Fruit fly (Drosophila melanogaster) whole organism, pupa: ENCODE measurements around the gene CG10283.

Experiments used
- CG10348 ChIP-seq: fragments of 200-800 bp; sonication (Bioruptor generic); IDR thresholded peaks from 2 replicates; pipeline ENCODE4 v1.3.6; 2022; ENCODE audit warnings: missing biosample characterization, missing genetic modification characterization
- CG13204 ChIP-seq: fragments of 200-800 bp; sonication (Bioruptor generic); optimal IDR thresholded peaks from 2 replicates; lab custom pipeline; 2018; ENCODE audit warnings: missing biosample characterization, mild to moderate bottlenecking, missing genetic modification characterization, moderate library complexity
- CG14655 ChIP-seq: fragments of 200-800 bp; sonication (Bioruptor generic); optimal IDR thresholded peaks from 3 replicates; lab custom pipeline; 2017; ENCODE audit warnings: mild to moderate bottlenecking, missing biosample characterization, missing genetic modification reagents, missing genetic modification characterization
- CG17806 ChIP-seq: fragments of 200-800 bp; sonication (Bioruptor generic); optimal IDR thresholded peaks from 2 replicates; lab custom pipeline; 2018; ENCODE audit warnings: missing biosample characterization, mild to moderate bottlenecking, missing genetic modification characterization, moderate library complexity
- CG32121 ChIP-seq: fragments of 200-800 bp; sonication (Bioruptor generic); IDR thresholded peaks from 2 replicates; pipeline ENCODE4 v1.3.6; 2022; ENCODE audit warnings: missing biosample characterization, missing genetic modification characterization
- CG34367 ChIP-seq: fragments of 200-800 bp; sonication (Bioruptor generic); optimal IDR thresholded peaks from 2 replicates; lab custom pipeline; 2018; ENCODE audit warnings: missing biosample characterization, mild to moderate bottlenecking, missing genetic modification characterization
- CG9948 ChIP-seq: fragments of 200-800 bp; sonication (Bioruptor generic); optimal IDR thresholded peaks from 2 replicates; lab custom pipeline; 2018; ENCODE audit warnings: missing biosample characterization, mild to moderate bottlenecking, missing genetic modification characterization, moderate library complexity
- EcR ChIP-seq: fragments of 200-800 bp; sonication (Bioruptor generic); optimal IDR thresholded peaks from 3 replicates; lab custom pipeline; 2019; ENCODE audit warnings: missing biosample characterization, missing genetic modification characterization, mild to moderate bottlenecking, moderate library complexity, missing genetic modification reagents
- Pif1B ChIP-seq: fragments of 200-800 bp; sonication (Bioruptor generic); optimal IDR thresholded peaks from 3 replicates; lab custom pipeline; 2016; ENCODE audit warnings: missing biosample characterization, missing genetic modification characterization
- Snoo ChIP-seq: fragments of 200-800 bp; sonication (Bioruptor generic); optimal IDR thresholded peaks from 3 replicates; lab custom pipeline; 2017; ENCODE audit warnings: missing biosample characterization, mild to moderate bottlenecking, missing genetic modification characterization, inconsistent platforms
- fd96Ca ChIP-seq: fragments of 200-800 bp; sonication (Bioruptor generic); IDR thresholded peaks from 3 replicates; pipeline ENCODE4 v1.3.6; 2022; ENCODE audit warnings: missing biosample characterization, missing genetic modification characterization
- gl ChIP-seq: fragments of 200-800 bp; sonication (Bioruptor generic); optimal IDR thresholded peaks from 2 replicates; lab custom pipeline; 2018; ENCODE audit warnings: missing biosample characterization, mild to moderate bottlenecking, missing genetic modification characterization
- rn ChIP-seq: fragments of 200-800 bp; sonication (Bioruptor generic); IDR thresholded peaks from 2 replicates; pipeline ENCODE4 v1.3.6; 2022; ENCODE audit warnings: missing biosample characterization, missing genetic modification characterization

DNA sequence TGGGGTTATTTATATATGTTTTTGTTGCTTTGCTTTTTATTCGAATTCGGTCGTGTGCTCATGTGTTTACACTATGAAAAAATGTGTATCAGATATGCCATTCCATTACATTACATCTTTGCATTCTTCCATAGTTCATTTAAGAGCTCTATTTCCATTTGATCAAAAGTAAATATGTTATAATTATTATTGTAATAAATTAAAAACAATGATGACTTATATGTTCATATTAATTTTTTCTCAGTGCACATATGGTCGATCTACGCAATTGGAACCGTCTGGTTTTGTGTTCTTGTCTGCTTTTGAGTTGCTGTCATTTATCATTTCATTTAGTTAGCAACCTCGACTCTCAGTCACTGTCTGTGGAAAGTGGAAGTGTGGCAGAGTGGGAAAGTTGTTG lies 6.9 kb downstream of the CG10283 start:
- TF ChIP-seq EcR (GFP tag; lab: Kevin White, UChicago) (peak; percentile 78), CG32121 (GFP tag; lab: Robert Waterston, UW) (peak; percentile 47; the same call in 1 of the 2 replicates), CG10348 (no peak), CG13204 (GFP tag; lab: Kevin White, UChicago) (peak; percentile 76), fd96Ca (GFP tag; lab: Robert Waterston, UW) (0 out of 3 replicates have a peak, but pooled peaks have one; percentile 25), CG17806 (tag; lab: Kevin White, UChicago) (peak; percentile 89), rn (GFP tag; lab: Robert Waterston, UW) (peak; percentile 74), CG34367 (peak; percentile 86), gl (peak; percentile 77), CG14655 (GFP tag; lab: Kevin White, UChicago) (peak; percentile 73), Snoo (tag; lab: Kevin White, UChicago) (peak; percentile 75), Pif1B (GFP tag; lab: Kevin White, UChicago) (peak; percentile 78), CG9948 (tag; lab: Kevin White, UChicago) (peak; percentile 87)
